Fruit fly (Drosophila melanogaster) S2 (cell line): ENCODE data around the gene Arglu1.

Experiments used
- CG8478 ChIP-seq: fragments of >200 bp; optimal IDR thresholded peaks from 2 replicates; lab custom pipeline; 2018
- CTCF ChIP-seq, 2 experiments: fragments of >200 bp; optimal IDR thresholded peaks; 2 replicates each; lab custom pipeline; 2018

Gene Arglu1

DNA sequence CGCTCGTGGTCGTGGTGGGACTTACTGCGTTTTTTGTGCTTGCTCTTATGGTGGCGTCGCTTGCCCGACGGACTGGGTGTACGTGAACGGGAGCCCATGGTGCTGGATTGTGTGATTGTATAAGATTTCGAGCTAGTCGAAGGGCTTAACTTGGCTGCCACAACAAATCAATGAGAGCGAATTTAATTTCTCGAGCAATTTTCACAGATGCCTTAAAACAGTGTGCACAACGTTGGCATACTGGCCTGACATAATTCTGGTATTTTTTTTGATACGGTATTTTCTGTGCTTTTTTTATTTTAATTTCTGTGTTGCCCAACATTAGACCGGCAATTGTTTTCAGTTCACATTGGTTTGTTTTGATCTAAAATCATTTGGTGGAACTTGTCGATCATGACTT, at the start of gene Arglu1:
Gene Arglu1, minus strand, starts transcription at position 227 of the 400 bp plus-strand sequence.
- no peak for TF ChIP-seq CG8478 (lab: Kevin White, UChicago)
- no peak for TF ChIP-seq CTCF (optimal IDR thresholded peaks at IDR 0.05; lab: Kevin White, UChicago)

DNA sequence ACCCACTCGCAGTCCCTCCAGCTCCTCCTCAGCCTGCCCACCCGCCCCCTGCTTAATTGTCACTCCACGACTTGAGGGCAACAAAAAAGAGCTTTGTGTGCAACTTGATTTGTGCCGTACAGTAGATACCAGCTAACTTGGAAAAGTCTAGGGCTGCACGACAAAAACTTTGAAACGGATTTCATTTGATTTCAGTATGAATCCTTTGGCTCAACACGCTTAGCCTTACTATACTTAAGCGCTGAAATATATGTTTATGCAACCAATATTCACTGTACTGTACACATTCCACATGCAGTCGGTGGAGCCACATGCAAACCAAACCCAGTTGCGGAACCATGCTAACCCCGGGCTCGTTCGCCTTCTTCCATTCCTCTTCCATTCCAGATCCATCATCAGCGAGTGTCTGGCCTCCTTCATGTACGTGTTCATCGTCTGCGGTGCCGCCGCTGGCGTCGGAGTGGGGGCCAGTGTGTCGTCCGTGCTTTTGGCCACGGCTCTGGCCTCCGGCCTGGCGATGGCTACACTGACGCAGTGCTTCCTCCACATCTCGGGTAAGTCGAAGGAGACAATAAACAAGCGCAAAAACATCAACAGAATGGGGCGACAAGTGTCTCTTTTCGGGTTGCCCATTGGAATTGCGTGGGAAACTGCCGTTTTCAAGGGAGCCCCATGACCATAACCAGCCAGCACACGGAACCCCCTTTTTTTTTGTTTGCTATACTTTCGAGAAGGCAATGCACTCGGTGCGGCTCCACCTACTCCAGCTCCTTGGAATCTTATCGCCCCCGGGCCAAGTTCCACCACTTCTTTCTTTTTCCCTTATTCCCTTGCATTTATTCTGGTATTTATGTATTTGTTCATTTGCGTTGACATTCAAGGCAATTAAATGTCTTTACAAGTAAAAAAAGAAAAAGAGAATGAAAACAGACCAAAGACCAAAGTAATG, 48.7 kb upstream of the Arglu1 start:
- no peak for TF ChIP-seq CTCF (optimal IDR thresholded peaks at IDR 0.05; lab: Kevin White, UChicago)
- TF ChIP-seq CG8478 (lab: Kevin White, UChicago), result no peak

DNA sequence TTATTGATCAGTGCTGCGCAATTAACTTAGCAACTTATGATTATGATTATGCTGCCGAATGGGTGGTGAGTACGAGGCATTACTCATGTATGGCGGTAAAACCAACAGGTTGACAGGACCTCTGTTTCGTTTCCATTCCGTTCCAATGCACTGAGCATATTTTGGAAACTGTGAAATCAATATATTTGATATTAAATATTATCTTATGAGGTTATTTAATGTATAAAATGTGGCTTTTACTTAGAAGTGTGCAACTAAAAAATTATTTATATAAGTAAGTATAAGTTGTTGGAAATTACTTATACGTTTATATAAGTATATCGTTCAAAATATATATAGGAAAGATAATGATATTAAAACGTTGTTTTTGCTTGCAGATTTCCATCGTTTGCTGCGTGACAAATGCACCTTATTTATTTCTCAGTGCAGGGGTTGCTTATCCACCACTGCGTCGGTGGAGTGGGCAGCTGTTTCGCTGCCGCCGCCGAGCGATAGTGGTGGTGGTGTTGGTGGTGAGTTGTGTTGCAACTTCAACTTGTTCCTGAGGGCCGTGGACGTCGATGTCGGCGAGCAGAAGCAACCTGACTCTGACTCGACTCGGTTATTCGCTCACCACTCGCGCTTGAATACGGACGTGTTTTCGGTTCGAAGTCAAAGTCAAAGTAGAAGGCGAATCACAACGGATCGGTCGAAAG, 46.3 kb upstream of the Arglu1 start, which contains the start of gene bib:
Gene bib, plus strand, starts transcription at position 568 of the 695 bp plus-strand sequence.
- TF ChIP-seq CTCF (optimal IDR thresholded peaks at IDR 0.05; lab: Kevin White, UChicago) (no peak), CG8478 (lab: Kevin White, UChicago) (no peak)

DNA sequence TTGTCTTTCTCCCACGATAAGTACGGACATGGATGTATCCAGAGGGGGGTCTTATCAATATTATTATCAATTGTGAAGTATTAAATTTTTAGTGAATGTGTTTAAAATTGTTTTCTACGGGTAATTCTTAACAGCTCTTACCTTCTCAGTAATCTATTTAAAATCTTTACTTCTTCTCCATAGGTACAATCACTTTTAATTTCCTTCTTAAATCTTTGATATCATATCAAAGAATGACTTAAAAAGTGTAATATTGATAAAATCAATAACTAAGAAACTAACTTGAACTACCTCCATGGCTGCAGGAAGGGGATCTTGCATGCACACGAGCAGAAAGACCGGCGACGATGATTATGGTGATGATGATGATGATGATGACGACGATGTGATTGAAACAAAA, 44.6 kb upstream of the Arglu1 start:
- no peak for TF ChIP-seq CG8478 (lab: Kevin White, UChicago)
- TF ChIP-seq CTCF (optimal IDR thresholded peaks at IDR 0.05; lab: Kevin White, UChicago), result no peak

DNA sequence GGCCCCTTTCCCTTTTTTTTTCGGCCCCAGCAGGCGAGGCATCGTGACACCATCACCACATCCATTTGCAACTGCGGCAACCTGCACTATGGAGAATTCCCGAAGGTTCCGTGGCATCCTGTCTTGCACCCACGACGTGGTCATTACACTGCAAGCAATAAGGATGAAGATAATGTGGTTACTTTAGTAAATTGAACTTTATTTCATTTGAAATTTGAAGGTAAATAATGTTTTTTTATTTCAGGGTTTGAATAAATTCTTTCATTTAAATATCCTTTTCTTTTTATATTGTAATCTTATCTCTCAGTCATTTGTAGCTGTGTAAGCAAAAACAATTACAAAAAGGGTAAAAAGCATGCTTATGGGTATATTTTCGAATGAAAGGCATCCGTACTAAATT, 43.9 kb upstream of the Arglu1 start:
- TF ChIP-seq CTCF (optimal IDR thresholded peaks at IDR 0.05; lab: Kevin White, UChicago) (no peak), CG8478 (lab: Kevin White, UChicago) (no peak)

DNA sequence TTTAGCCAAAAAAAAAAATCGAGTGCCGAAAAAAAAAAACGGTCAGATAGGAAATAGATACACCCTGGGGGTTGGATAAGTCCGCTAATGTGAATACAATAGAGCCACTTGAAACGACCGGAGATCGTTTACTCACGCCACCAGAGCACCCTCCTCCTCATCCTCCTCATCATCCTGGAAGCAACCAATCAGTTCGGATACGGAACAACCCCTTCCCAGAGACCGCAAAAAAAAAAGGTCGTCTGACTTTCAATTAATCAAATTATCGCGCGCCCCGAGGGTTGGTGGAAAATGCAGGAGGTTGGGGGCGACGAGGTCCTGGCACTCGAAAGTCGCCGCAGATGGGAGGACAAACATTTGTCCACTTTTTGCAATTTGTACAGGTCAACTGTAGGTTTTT, 34.7 kb upstream of the Arglu1 start:
- TF ChIP-seq CTCF (optimal IDR thresholded peaks at IDR 0.05; lab: Kevin White, UChicago) (no peak), CG8478 (lab: Kevin White, UChicago) (no peak)

DNA sequence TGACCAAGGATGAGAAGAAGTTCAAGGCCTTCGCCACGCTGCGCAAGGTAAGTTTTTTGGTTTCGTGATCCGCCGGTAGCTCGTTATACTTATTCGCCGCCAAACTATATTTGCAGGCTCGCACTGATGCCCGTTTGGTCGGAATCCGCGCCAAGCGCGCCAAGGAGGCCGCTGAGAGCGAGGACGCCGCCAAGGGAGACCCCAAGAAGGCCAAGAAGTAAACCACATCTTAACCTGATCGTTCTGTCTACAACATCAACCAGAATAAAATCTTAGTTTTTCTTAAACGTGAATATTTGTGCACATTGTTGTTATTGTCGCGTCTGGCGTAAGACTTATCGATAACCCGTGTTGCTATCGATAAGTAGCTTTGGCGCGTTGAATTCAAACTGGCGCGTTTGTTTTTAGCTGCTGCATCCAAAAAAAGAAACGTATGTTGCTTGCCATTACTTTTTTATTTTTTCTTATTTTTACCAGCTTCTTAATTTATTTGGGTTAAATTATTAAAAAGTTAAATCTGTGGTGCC, 30.3 kb upstream of the Arglu1 start:
- TF ChIP-seq CTCF (optimal IDR thresholded peaks at IDR 0.05; lab: Kevin White, UChicago), result no peak
- TF ChIP-seq CG8478 (lab: Kevin White, UChicago), result no peak

DNA sequence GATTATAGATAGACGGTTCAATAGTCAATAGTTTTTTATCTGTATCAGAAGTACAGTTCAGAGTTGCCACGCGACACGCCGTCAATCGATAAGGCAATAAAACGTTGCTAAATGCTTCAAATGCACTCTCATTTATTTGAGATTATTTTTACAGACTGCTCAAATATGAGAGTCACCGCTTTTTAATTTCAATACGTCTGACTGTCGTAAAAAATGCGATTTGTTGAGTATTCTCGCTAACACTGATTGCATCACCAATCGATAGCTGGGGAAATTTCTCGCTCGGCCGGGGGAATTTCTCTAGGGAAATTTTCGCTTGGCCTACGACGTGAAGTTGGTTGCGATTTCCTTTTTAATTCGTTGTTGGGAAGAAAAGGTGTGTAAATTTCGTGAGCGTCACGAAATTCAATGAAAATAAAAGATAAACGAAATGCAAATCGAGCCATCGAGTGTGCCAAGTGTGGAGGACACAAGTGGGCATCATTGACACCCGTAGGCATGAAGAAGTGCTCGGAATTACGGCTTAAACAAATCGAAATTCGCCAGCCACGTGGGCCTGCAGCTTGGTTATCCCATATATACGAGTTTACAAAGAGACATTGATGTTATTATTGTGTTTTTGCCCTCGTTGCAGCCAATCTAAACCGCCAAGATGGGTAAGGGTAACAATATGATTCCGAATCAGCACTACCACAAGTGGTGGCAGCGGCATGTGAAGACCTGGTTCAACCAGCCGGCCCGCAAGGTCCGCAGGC, 29.2 kb upstream of the Arglu1 start, which contains the start of the genes Dref and RpL13:
Gene Dref, minus strand, starts transcription at position 247 of the 755 bp plus-strand sequence.
Gene RpL13, plus strand, starts transcription at position 331 of the 755 bp plus-strand sequence.
- TF ChIP-seq CTCF (optimal IDR thresholded peaks at IDR 0.05; lab: Kevin White, UChicago), result no peak

DNA sequence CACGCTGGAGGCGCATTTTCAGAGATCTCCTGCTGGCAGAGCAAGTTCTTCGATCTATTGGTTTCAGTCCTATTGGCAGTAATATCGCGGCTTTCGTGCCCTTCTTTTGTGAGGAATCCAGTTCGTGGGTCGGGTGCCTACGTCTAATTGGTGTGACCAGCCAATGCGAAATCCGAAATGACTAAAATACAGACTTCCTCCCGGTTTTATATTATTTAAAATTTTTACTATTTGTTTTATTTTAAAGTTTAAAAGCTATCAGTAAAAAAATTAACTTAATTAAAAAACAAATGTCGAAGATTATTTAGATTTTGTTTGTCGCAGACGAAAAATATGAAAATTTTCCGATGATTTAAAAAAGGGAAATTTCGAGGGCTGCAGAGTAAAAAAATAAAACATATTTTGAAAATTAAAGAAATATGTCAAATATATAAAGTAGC, 25.7 kb upstream of the Arglu1 start, which contains the start of gene CG5850:
Gene CG5850, minus strand, starts transcription at position 347 of the 440 bp plus-strand sequence.
- no peak for TF ChIP-seq CTCF (optimal IDR thresholded peaks at IDR 0.05; lab: Kevin White, UChicago)
- TF ChIP-seq CG8478 (lab: Kevin White, UChicago), result no peak

DNA sequence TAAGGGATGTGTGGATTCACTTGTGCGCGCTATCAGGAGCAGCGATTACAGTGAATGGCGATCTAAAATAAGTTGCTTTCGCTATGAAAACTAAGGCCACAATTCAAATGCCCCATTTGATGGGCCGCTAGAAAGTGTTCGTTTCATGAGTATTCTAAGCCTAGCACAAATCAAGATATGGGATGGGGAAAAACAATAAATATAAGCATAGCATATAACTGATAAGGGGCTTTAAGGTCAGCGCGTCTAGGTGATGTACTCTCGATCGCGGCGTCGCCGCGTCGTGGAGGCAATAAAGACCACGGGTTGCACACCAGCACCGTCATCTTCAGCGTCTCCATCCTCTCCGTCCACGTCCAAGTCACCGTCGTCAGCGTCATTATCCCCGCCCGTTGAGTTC, 22.8 kb upstream of the Arglu1 start:
- no peak for TF ChIP-seq CG8478 (lab: Kevin White, UChicago)

DNA sequence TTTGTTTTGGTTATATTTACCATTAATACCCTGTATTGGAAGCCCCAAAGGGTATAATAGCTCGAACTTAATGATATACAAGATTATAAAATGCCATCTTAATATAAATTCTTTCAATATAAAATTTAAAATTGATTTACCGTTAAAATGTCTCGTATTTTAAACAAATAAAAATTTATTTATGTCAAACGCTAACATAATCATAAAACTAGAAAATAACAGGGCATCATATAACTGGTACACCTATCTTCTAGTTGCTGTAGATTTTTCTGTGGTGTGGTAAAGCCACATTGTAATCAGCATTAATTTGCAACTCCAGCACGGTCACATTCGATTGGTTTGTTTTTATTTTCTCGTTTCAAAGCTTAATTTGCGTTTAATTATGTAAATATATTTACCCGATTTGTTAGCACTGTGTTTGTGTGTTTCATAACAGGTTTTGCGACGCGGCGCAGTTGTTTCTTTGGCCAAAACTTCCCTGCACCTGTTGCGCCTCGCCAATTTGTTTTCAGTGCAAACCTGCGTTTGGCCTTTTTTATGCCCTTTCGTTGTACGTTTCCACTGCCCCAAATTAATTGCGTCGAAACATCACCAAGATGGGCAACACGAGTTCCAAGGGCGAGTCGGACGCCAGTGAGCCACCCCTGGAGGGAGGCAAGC, 19.2 kb upstream of the Arglu1 start, which contains the start of the genes CG4658 and CG5846:
Gene CG4658, plus strand, starts transcription at position 140 of the 660 bp plus-strand sequence.
Gene CG5846, minus strand, starts transcription at position 245 of the 660 bp plus-strand sequence.
- TF ChIP-seq CG8478 (lab: Kevin White, UChicago) (no peak), CTCF (optimal IDR thresholded peaks at IDR 0.05; lab: Kevin White, UChicago) (no peak)

DNA sequence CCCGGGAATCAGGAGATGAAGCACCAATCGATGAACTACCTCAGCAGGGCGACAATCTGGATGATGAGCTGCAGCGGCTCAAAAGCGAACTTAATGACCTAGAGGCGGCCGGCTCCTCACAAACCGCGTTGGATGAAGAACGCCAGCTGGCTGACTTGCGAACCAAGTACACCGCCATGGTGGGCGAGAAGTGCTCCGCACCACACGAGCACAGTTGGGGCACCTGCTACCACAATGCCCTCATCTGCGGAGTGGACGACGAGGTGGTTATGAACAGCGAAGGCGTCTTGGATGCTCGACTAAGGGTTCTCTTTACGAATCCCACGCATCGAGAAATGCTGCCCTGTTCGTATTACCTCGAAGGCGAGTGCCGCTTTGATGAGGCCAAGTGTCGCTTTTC, 16.8 kb upstream of the Arglu1 start:
- no peak for TF ChIP-seq CG8478 (lab: Kevin White, UChicago)
- no peak for TF ChIP-seq CTCF (optimal IDR thresholded peaks at IDR 0.05; lab: Kevin White, UChicago)

DNA sequence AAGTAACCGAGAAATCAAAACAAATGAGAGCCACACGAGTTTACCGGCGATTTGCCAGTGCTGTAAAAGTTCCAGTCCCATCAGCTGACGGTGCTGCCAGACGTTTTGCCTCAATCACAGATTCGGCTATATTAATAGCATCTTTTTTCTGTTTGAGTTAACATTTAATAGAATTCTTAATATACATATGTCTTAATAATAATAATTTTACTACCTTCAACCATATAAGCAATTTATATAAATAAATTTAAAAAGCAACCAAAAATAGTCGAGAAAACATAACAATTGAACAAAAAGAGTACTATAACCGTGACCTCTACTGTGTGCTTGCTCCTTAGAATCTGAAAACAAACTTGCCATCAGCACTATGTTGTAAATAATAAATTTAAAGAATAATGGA, 16.2 kb upstream of the Arglu1 start, which contains the start of the genes CG13126 and CG4709:
Gene CG13126, minus strand, starts transcription at position 63 of the 400 bp plus-strand sequence.
Gene CG4709, plus strand, starts transcription at position 207 of the 400 bp plus-strand sequence.
- no peak for TF ChIP-seq CTCF (optimal IDR thresholded peaks at IDR 0.05; lab: Kevin White, UChicago)
- TF ChIP-seq CG8478 (lab: Kevin White, UChicago), result no peak
